Fruit fly (Drosophila melanogaster): Measurements from ENCODE around the gene CG14907.

CG14907 gene

dm6 chr3R:16655494-16656493, 3.7 kb upstream of the CG14907 start, which contains the start of gene modSP (continued):
- TF ChIP-seq ewg (GFP tag; optimal IDR thresholded peaks at IDR 0.05) (no peak), CG11398 (GFP tag; optimal IDR thresholded peaks at IDR 0.05) (no peak), p53 (GFP tag; optimal IDR thresholded peaks at IDR 0.05) (no peak), CG17328 (GFP tag; IDR thresholded peaks at IDR 0.05) (0 out of 2 replicates have a peak, but pooled peaks have one; percentile 12), CG15514 (GFP tag; optimal IDR thresholded peaks at IDR 0.05) (peak; percentile 50), hkb (optimal IDR thresholded peaks at IDR 0.05) (peak; percentile 1), hkb (GFP tag; IDR thresholded peaks at IDR 0.05) (peak; percentile 46; the same call in 1 of the 2 replicates), ab (GFP tag; optimal IDR thresholded peaks at IDR 0.05) (no peak), pros (GFP tag; optimal IDR thresholded peaks at IDR 0.05) (no peak), CG14667 (GFP tag; IDR thresholded peaks at IDR 0.05) (no peak), hth (optimal IDR thresholded peaks at IDR 0.05) (no peak), CG5180 (GFP tag; optimal IDR thresholded peaks at IDR 0.05) (no peak), ham (GFP tag; IDR thresholded peaks at IDR 0.05) (no peak), Drgx (GFP tag; IDR thresholded peaks at IDR 0.05) (no peak; the same call in 1 of the 2 replicates), CG13296 (GFP tag; optimal IDR thresholded peaks at IDR 0.05) (no peak), CG4424 (GFP tag; optimal IDR thresholded peaks at IDR 0.05) (no peak), tup (GFP tag; optimal IDR thresholded peaks at IDR 0.05) (no peak), CG1647 (GFP tag; optimal IDR thresholded peaks at IDR 0.05) (no peak), aop (GFP tag; IDR thresholded peaks at IDR 0.05) (no peak), unc-4 (GFP tag; IDR thresholded peaks at IDR 0.05; ENCODE audit: partially characterized antibody) (peak; percentile 60; the same call in 1 of the 2 replicates), run (tag; optimal IDR thresholded peaks at IDR 0.05) (no peak), toy (GFP tag; IDR thresholded peaks at IDR 0.05) (no peak), pzg (GFP tag; optimal IDR thresholded peaks at IDR 0.05) (peak; percentile 23), ftz-f1 (GFP tag; optimal IDR thresholded peaks at IDR 0.05) (no peak), Neu2 (GFP tag; optimal IDR thresholded peaks at IDR 0.05; ENCODE audit: borderline replicate concordance) (no peak), ash1 (GFP tag; optimal IDR thresholded peaks at IDR 0.05) (no peak), Chrac-16 (GFP tag; optimal IDR thresholded peaks at IDR 0.05) (peak; percentile 10), Mes4 (GFP tag; optimal IDR thresholded peaks at IDR 0.05) (no peak), nerfin-2 (GFP tag; IDR thresholded peaks at IDR 0.05; ENCODE audit: partially characterized antibody) (peak; percentile 86), gfzf (GFP tag; optimal IDR thresholded peaks at IDR 0.05) (peak; percentile 41), Usf (GFP tag; optimal IDR thresholded peaks at IDR 0.05) (no peak), Hand (GFP tag; optimal IDR thresholded peaks at IDR 0.05) (no peak), ci (GFP tag; IDR thresholded peaks at IDR 0.05) (0 out of 3 replicates have a peak, but pooled peaks have one; percentile 54), gce (GFP tag; IDR thresholded peaks at IDR 0.05) (no peak), CG3065 (GFP tag; optimal IDR thresholded peaks at IDR 0.05) (peak; percentile 67), HHEX (GFP tag; optimal IDR thresholded peaks at IDR 0.05) (no peak), inv (GFP tag; IDR thresholded peaks at IDR 0.05; ENCODE audit: partially characterized antibody) (peak; percentile 48; the same call in 1 of the 2 replicates)

dm6 chr3R:16655000-16655493, 2.9 kb upstream of the CG14907 start:
- TF ChIP-seq YL-1 (GFP tag; optimal IDR thresholded peaks at IDR 0.05) (peak; percentile 21), Blimp-1 (GFP tag; optimal IDR thresholded peaks at IDR 0.05) (peak; percentile 19), CG33557 (GFP tag; optimal IDR thresholded peaks at IDR 0.05) (peak; percentile 49), amos (GFP tag; IDR thresholded peaks at IDR 0.05; ENCODE audit: partially characterized antibody) (peak; percentile 11; the same call in 1 of the 2 replicates), CG15479 (GFP tag; optimal IDR thresholded peaks at IDR 0.05) (no peak), CG2678 (tag; optimal IDR thresholded peaks at IDR 0.05) (peak; percentile 40), klu (GFP tag; IDR thresholded peaks at IDR 0.05) (no peak), fd3F (GFP tag; optimal IDR thresholded peaks at IDR 0.05) (peak; percentile 17), HmgZ (tag; optimal IDR thresholded peaks at IDR 0.05) (peak; percentile 21), CG30403 (GFP tag; optimal IDR thresholded peaks at IDR 0.05) (no peak), corto (GFP tag; optimal IDR thresholded peaks at IDR 0.05) (no peak), CG31224 (GFP tag; IDR thresholded peaks at IDR 0.05) (no peak), kni (GFP tag; optimal IDR thresholded peaks at IDR 0.05) (peak; percentile 63)

Data from whole organism, embryonic.